Worm (Caenorhabditis elegans): ENCODE results near the gene ram-5.
A peak's percentile ranks its signal among the peaks of the same experiment; 100 is the strongest.

The ram-5 gene

DNA sequence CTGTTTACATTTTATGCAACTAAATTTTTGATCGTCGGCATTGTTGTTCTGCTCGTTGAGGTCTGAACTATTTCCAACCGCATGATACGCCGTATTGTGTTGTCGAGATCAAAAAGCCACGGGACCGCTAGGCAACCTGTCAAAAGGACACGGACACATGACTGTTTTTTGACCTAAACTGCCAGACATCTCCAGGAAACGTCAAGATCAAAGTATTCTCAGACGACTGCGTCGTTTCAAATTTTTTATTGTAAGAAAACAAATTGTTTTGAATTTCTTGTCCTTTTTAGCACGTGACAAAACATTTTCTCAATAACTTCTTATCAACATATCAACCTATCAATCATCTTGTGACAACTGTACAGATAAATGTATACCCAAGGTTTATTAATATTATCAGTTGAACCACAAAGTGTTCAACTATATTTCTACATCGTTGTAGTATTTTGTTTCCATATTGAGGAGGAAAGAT lies 47.8 kb upstream of the ram-5 start (continued):
- TF ChIP-seq nhr-23 (tag; optimal IDR thresholded peaks at IDR 0.05) = no peak

DNA sequence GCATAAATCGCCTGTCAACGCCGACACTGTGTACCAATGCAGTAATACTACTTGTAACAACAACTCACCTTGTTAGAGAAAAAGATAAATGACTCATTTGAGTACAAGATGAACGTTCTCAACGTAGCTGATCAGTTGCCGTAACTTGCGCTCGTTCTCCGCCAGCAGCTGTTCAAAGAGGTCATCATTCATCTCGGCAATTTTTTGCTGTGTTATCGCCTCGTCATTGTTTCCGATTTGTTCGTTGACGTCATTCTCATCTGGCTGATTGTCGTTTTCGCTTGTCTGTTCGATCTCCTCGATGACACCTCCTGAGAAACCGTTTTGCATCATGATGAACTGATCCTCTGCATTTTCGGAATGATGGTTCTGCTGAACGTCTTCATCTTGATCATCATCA lies 46.7 kb upstream of the ram-5 start:
- TF ChIP-seq blmp-1 (tag; optimal IDR thresholded peaks at IDR 0.05; ENCODE audit: insufficient read depth) = peak; percentile 4
- TF ChIP-seq ama-1 (optimal IDR thresholded peaks at IDR 0.05) = no peak
- peak; percentile 23 for TF ChIP-seq mab-5 (tag; optimal IDR thresholded peaks at IDR 0.05)
- peak; percentile 33 for TF ChIP-seq nhr-25 (tag; optimal IDR thresholded peaks at IDR 0.05)
- TF ChIP-seq nhr-10 (tag; optimal IDR thresholded peaks at IDR 0.05) = no peak
- TF ChIP-seq zag-1 (tag; optimal IDR thresholded peaks at IDR 0.05) = no peak
- no peak for TF ChIP-seq lin-11 (tag; optimal IDR thresholded peaks at IDR 0.05)
- no peak for TF ChIP-seq nhr-237 (tag; optimal IDR thresholded peaks at IDR 0.05)
- TF ChIP-seq nhr-21 (tag; optimal IDR thresholded peaks at IDR 0.05) = peak; percentile 63
- TF ChIP-seq sma-3 (GFP tag; optimal IDR thresholded peaks at IDR 0.05) = peak; percentile 63
- TF ChIP-seq nhr-129 (tag; optimal IDR thresholded peaks at IDR 0.05) = peak; percentile 52
- TF ChIP-seq unc-55 (GFP tag; optimal IDR thresholded peaks at IDR 0.05) = no peak
- no peak for TF ChIP-seq elt-3 (tag; optimal IDR thresholded peaks at IDR 0.05)
- TF ChIP-seq lin-39 (tag; optimal IDR thresholded peaks at IDR 0.05) = no peak
- peak; percentile 10 for TF ChIP-seq C34F6.9 (tag; optimal IDR thresholded peaks at IDR 0.05)
- TF ChIP-seq sem-4 (tag; optimal IDR thresholded peaks at IDR 0.05) = peak; percentile 75
- TF ChIP-seq F13H6.1 (tag; optimal IDR thresholded peaks at IDR 0.05) = peak; percentile 69
- no peak for TF ChIP-seq skn-1 (tag; optimal IDR thresholded peaks at IDR 0.05)
- peak; percentile 90 for TF ChIP-seq sma-9 (GFP tag; optimal IDR thresholded peaks at IDR 0.05)
- TF ChIP-seq sma-9 (tag; optimal IDR thresholded peaks at IDR 0.05) = no peak
- peak; percentile 20 for TF ChIP-seq fos-1 (tag; optimal IDR thresholded peaks at IDR 0.05)
- TF ChIP-seq egl-27 (tag; optimal IDR thresholded peaks at IDR 0.05) = no peak
- TF ChIP-seq ztf-4 (tag; optimal IDR thresholded peaks at IDR 0.05) = no peak
- peak in 1 of 2 experiments; percentile 44 for TF ChIP-seq lsy-2 (tag; optimal IDR thresholded peaks at IDR 0.05)

DNA sequence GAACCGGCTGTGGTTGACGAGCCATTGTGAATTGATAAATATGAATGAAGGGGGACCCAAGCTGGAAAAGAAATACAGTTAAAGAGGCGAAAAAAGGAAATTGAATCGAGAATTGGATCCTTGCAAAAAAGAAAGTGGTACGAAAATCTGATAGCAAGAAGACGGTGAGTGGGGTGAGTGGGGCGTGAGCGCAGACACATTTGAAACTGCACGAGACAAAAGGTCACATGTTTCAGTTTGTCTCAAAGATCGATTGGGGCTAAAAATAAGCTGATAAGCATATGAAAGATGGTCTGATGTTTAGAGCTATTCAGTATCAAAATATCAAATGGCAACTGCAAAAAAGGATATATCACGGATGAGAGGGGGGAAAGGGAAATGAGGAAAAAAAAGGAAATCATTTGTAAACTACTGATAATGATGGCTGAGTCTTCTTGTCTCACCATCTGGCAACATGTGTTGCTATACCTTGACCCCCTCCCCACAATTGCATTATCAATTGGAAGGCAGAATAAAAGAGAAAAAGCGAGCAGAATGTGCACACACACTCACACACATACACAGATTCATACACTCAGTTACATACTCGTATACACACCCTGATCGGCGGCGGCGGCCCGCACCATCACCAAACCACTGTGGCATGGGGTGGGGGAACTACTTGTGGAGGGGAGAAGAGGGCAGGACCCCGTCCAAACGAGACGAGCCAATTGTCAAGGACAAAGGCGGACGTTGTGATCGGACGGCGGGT lies 46.0 kb upstream of the ram-5 start, which contains the start of gene M163.1:
M163.1 (minus strand) TSS at position 25 of the 751 bp plus-strand sequence.
- TF ChIP-seq lsy-2 (tag; optimal IDR thresholded peaks at IDR 0.05) (no peak), F13H6.1 (tag; optimal IDR thresholded peaks at IDR 0.05) (peak; percentile 27), alr-1 (tag; optimal IDR thresholded peaks at IDR 0.05) (no peak), sma-9 (GFP tag; optimal IDR thresholded peaks at IDR 0.05) (peak; percentile 6), sma-9 (tag; optimal IDR thresholded peaks at IDR 0.05) (no peak), ceh-16 (tag; optimal IDR thresholded peaks at IDR 0.05) (peak; percentile 71), fos-1 (tag; optimal IDR thresholded peaks at IDR 0.05) (peak; percentile 39)

DNA sequence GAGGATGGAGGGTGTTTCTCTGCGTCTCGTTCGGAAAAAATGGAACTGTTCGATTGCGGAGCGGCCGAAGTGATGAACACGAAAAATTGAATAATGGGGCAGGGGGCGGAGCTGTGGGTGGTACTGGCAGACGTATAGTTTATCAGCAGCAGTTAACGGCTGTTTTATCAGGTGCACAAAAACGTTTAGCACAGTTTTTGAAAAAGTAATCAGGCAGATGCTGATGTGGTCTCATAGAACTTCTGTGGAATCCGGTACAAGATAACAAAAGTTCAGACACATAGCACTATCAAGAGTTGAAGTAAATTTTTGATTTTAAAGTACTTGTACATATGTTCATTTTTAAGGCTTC lies 45.4 kb upstream of the ram-5 start:
- TF ChIP-seq Y55F3AM.14 (GFP tag; optimal IDR thresholded peaks at IDR 0.05) = peak; percentile 11
- no peak for TF ChIP-seq nhr-25 (tag; optimal IDR thresholded peaks at IDR 0.05)
- peak; percentile 60 for TF ChIP-seq sma-9 (GFP tag; optimal IDR thresholded peaks at IDR 0.05)
- no peak for TF ChIP-seq sma-9 (tag; optimal IDR thresholded peaks at IDR 0.05)
- TF ChIP-seq fos-1 (tag; optimal IDR thresholded peaks at IDR 0.05) = peak; percentile 13

DNA sequence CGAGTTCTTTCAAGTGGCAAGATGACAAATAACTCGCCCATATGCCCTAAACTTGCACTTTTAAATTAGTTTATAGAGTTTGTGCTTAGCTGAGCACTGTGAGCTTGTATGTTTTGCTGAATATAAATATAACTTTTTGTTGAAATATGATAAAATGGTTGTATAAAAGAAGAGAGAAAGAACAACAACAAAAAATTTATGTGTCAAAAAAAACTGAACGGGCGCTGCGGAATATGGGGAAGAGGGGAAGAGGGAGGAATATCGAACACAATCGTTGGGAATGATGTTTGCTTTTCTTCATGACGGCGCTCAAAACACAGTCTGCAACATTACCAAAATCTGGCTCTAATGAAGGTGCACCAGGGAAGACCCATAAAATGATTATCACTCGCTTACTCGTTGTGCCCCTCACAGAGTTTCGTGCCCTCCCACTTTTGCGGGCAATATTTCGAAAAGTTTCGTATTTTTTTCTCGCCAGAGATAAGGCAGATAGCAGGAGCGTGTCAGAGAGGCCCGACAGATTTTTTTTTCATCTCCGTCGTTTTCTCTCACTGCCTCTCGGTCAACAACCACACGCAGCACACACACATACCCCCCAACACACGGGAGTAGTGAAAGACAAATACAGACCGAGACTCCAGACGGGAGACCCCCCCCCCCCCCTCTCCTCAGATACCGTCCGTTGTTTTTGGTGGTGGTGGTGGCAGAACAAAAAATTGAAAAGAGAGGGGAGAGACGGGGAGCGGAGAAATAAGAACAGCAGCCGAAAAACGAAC lies 44.2 kb upstream of the ram-5 start:
- TF ChIP-seq C34F6.9 (tag; optimal IDR thresholded peaks at IDR 0.05) (peak; percentile 61), lsy-2 (tag; optimal IDR thresholded peaks at IDR 0.05) (peak in 1 of 2 experiments; percentile 30), ceh-16 (tag; optimal IDR thresholded peaks at IDR 0.05) (no peak), nhr-11 (tag; optimal IDR thresholded peaks at IDR 0.05) (no peak), crh-2 (tag; optimal IDR thresholded peaks at IDR 0.05) (peak; percentile 20), nhr-25 (tag; optimal IDR thresholded peaks at IDR 0.05) (peak; percentile 62), sma-9 (GFP tag; optimal IDR thresholded peaks at IDR 0.05) (peak; percentile 83), sma-9 (tag; optimal IDR thresholded peaks at IDR 0.05) (peak; percentile 5), nhr-129 (tag; optimal IDR thresholded peaks at IDR 0.05) (peak; percentile 66), F13H6.1 (tag; optimal IDR thresholded peaks at IDR 0.05) (peak; percentile 84), sma-3 (GFP tag; optimal IDR thresholded peaks at IDR 0.05) (peak; percentile 24), blmp-1 (tag; optimal IDR thresholded peaks at IDR 0.05; ENCODE audit: insufficient read depth) (peak; percentile 44), lin-11 (tag; optimal IDR thresholded peaks at IDR 0.05) (no peak), fos-1 (tag; optimal IDR thresholded peaks at IDR 0.05) (peak; percentile 92), elt-1 (tag; optimal IDR thresholded peaks at IDR 0.05) (no peak), unc-62 (GFP tag; optimal IDR thresholded peaks at IDR 0.05) (no peak), gmeb-1 (tag; optimal IDR thresholded peaks at IDR 0.05) (peak; percentile 51), egl-27 (tag; optimal IDR thresholded peaks at IDR 0.05) (peak; percentile 43), aly-2 (tag; optimal IDR thresholded peaks at IDR 0.05) (no peak), ceh-82 (tag; optimal IDR thresholded peaks at IDR 0.05) (no peak), mab-5 (tag; optimal IDR thresholded peaks at IDR 0.05) (no peak)

All from whole organism, L2 larva.